Fruit fly (Drosophila melanogaster) whole organism, adult: ENCODE measurements around the gene MED6.
A peak's percentile ranks its signal among the peaks of the same experiment; 100 is the strongest.

ENCODE experiments used
- CG11617 ChIP-seq: fragments of 200-800 bp; sonication (Bioruptor generic); optimal IDR thresholded peaks from 2 replicates; lab custom pipeline; 2017; ENCODE audit warnings: mild to moderate bottlenecking, missing biosample characterization, missing genetic modification reagents, missing genetic modification characterization
- CG12768 ChIP-seq: fragments of 200-800 bp; sonication (Bioruptor generic); optimal IDR thresholded peaks from 2 replicates; lab custom pipeline; 2017; ENCODE audit warnings: missing biosample characterization, missing genetic modification characterization, mild to moderate bottlenecking, moderate library complexity, missing genetic modification reagents
- CG14711 ChIP-seq: fragments of 200-800 bp; sonication (Bioruptor generic); optimal IDR thresholded peaks from 2 replicates; lab custom pipeline; 2018; ENCODE audit warnings: missing biosample characterization, mild to moderate bottlenecking, missing genetic modification characterization, moderate library complexity
- CG1620 ChIP-seq: fragments of 200-800 bp; sonication (Bioruptor generic); optimal IDR thresholded peaks from 2 replicates; lab custom pipeline; 2016; ENCODE audit warnings: missing biosample characterization, missing genetic modification characterization
- CG33017 ChIP-seq: fragments of 200-800 bp; sonication (Bioruptor generic); optimal IDR thresholded peaks from 2 replicates; lab custom pipeline; 2018; ENCODE audit warnings: missing biosample characterization, mild to moderate bottlenecking, missing genetic modification characterization, moderate library complexity
- CG5204 ChIP-seq: fragments of 200-800 bp; sonication (Bioruptor generic); optimal IDR thresholded peaks from 2 replicates; lab custom pipeline; 2016; ENCODE audit warnings: missing biosample characterization, missing genetic modification characterization
- CG7045 ChIP-seq: fragments of 200-800 bp; sonication (Bioruptor generic); optimal IDR thresholded peaks from 2 replicates; lab custom pipeline; 2017; ENCODE audit warnings: missing biosample characterization, mild to moderate bottlenecking, missing genetic modification characterization
- CG7101 ChIP-seq: fragments of 200-800 bp; sonication (Bioruptor generic); optimal IDR thresholded peaks from 2 replicates; lab custom pipeline; 2018; ENCODE audit warnings: missing biosample characterization, mild to moderate bottlenecking, missing genetic modification characterization, moderate library complexity
- Clk ChIP-seq: fragments of 200-800 bp; sonication (Bioruptor generic); optimal IDR thresholded peaks from 2 replicates; lab custom pipeline; 2017; ENCODE audit warnings: missing biosample characterization, missing genetic modification characterization
- Crg-1 ChIP-seq: fragments of 200-800 bp; sonication (Bioruptor generic); optimal IDR thresholded peaks from 2 replicates; lab custom pipeline; 2016; ENCODE audit warnings: missing biosample characterization, missing genetic modification characterization
- Hr96 ChIP-seq: fragments of 200-800 bp; sonication (Bioruptor generic); optimal IDR thresholded peaks from 2 replicates; lab custom pipeline; 2016; ENCODE audit warnings: missing biosample characterization, missing genetic modification characterization
- Mnt ChIP-seq: fragments of 200-800 bp; sonication (Bioruptor generic); optimal IDR thresholded peaks from 2 replicates; lab custom pipeline; 2016; ENCODE audit warnings: missing biosample characterization, mild to moderate bottlenecking, missing genetic modification characterization
- bab1 ChIP-seq: fragments of 200-800 bp; sonication (Bioruptor generic); optimal IDR thresholded peaks from 3 replicates; lab custom pipeline; 2019; ENCODE audit warnings: missing biosample characterization, mild to moderate bottlenecking, missing genetic modification characterization, moderate library complexity
- cic ChIP-seq: fragments of 200-800 bp; sonication (Bioruptor generic); optimal IDR thresholded peaks from 2 replicates; lab custom pipeline; 2017; ENCODE audit warnings: missing biosample characterization, mild to moderate bottlenecking, missing genetic modification characterization, moderate library complexity
- cnc ChIP-seq, 2 experiments: fragments of >200 bp; optimal IDR thresholded peaks; 2 replicates each; lab custom pipeline; 2017
- kay ChIP-seq: fragments of 200-800 bp; sonication (Bioruptor generic); peaks from one replicate; lab custom pipeline; 2016; ENCODE audit warnings: missing biosample characterization, missing genetic modification characterization, borderline replicate concordance
- ovo ChIP-seq: fragments of 200-800 bp; sonication (Bioruptor generic); optimal IDR thresholded peaks from 2 replicates; lab custom pipeline; 2016; ENCODE audit warnings: missing biosample characterization, missing genetic modification characterization
- pad ChIP-seq: fragments of 200-800 bp; sonication (Bioruptor generic); optimal IDR thresholded peaks from 3 replicates; lab custom pipeline; 2017; ENCODE audit warnings: missing biosample characterization, missing genetic modification characterization, mild to moderate bottlenecking, moderate library complexity, missing genetic modification reagents
- tj ChIP-seq: fragments of 200-800 bp; sonication (Bioruptor generic); optimal IDR thresholded peaks from 3 replicates; lab custom pipeline; 2017; ENCODE audit warnings: missing biosample characterization, mild to moderate bottlenecking, missing genetic modification characterization, moderate library complexity
- toe ChIP-seq: fragments of 200-800 bp; sonication (Bioruptor generic); optimal IDR thresholded peaks from 2 replicates; lab custom pipeline; 2016; ENCODE audit warnings: missing biosample characterization, missing genetic modification characterization

MED6 gene

DNA sequence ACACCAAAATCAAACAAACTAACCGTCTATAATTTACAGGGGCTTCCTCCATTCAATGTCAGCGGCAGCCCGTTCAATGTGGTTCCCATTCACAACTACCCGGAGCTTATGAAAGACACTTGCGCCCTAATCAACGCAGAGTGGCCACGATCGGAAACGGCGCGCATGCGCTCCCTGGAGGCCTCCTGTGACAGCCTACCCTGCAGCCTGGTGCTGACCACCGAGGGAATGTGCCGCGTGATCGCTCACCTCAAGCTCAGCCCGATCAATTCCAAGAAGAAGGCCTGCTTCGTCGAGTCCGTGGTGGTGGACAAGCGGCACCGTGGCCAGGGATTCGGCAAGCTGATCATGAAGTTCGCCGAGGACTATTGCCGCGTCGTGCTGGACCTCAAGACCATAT is at the start of gene MED6:
Gene MED6, minus strand, starts transcription at position 101 of the 400 bp plus-strand sequence.
- no peak for TF ChIP-seq CG1620 (GFP tag; lab: Kevin White, UChicago)
- no peak for TF ChIP-seq toe (GFP tag; lab: Kevin White, UChicago)
- TF ChIP-seq pad, result no peak
- no peak for TF ChIP-seq Mnt (GFP tag; lab: Kevin White, UChicago)
- TF ChIP-seq CG14711, result no peak
- no peak for TF ChIP-seq CG12768
- no peak for TF ChIP-seq cnc (optimal IDR thresholded peaks at IDR 0.05; lab: Kevin White, UChicago)
- TF ChIP-seq bab1 (GFP tag; lab: Kevin White, UChicago), result no peak
- TF ChIP-seq CG7045 (GFP tag; lab: Kevin White, UChicago), result no peak
- TF ChIP-seq CG11617 (GFP tag; lab: Kevin White, UChicago), result no peak
- TF ChIP-seq kay (GFP tag; lab: Kevin White, UChicago), result no peak
- TF ChIP-seq CG5204 (GFP tag; lab: Kevin White, UChicago), result no peak
- no peak for TF ChIP-seq CG7101 (tag; lab: Kevin White, UChicago)
- no peak for TF ChIP-seq Hr96
- no peak for TF ChIP-seq Crg-1 (GFP tag; lab: Kevin White, UChicago)
- no peak for TF ChIP-seq CG33017 (tag; lab: Kevin White, UChicago)
- TF ChIP-seq cic (GFP tag; lab: Kevin White, UChicago), result no peak

DNA sequence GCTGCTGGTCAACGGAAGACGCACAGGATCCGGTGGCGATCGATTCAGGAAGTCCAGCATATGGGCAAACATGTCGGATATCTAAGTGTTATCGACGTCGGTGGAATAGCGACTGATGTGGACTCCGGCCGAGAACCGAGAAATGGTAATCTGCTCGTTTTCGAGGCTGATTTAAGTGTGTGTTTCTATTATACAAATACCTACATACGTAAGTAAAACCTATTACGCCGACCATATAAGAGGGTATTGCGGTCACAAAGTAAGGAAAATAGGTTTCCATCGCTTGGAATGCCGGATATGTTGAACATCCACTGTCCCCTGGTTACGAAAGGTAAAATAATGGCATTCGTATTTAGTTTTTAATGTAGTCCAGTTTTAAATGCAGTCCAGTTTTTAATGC is 49.5 kb upstream of the MED6 start, which contains the start of gene CG9459:
Gene CG9459, minus strand, starts transcription at position 101 of the 400 bp plus-strand sequence.
- no peak for TF ChIP-seq CG7045 (GFP tag; lab: Kevin White, UChicago)
- no peak for TF ChIP-seq Crg-1 (GFP tag; lab: Kevin White, UChicago)
- TF ChIP-seq cic (GFP tag; lab: Kevin White, UChicago), result no peak
- no peak for TF ChIP-seq bab1 (GFP tag; lab: Kevin White, UChicago)
- no peak for TF ChIP-seq CG14711
- TF ChIP-seq CG11617 (GFP tag; lab: Kevin White, UChicago), result no peak
- no peak for TF ChIP-seq CG1620 (GFP tag; lab: Kevin White, UChicago)
- TF ChIP-seq toe (GFP tag; lab: Kevin White, UChicago), result no peak
- TF ChIP-seq Mnt (GFP tag; lab: Kevin White, UChicago), result no peak
- TF ChIP-seq CG12768, result no peak
- no peak for TF ChIP-seq Clk (GFP tag; lab: Kevin White, UChicago)
- no peak for TF ChIP-seq CG33017 (tag; lab: Kevin White, UChicago)
- TF ChIP-seq CG7101 (tag; lab: Kevin White, UChicago), result no peak
- no peak for TF ChIP-seq tj (GFP tag; lab: Kevin White, UChicago)
- no peak for TF ChIP-seq Hr96
- TF ChIP-seq cnc (optimal IDR thresholded peaks at IDR 0.05; lab: Kevin White, UChicago), result no peak
- TF ChIP-seq kay (GFP tag; lab: Kevin White, UChicago), result no peak

DNA sequence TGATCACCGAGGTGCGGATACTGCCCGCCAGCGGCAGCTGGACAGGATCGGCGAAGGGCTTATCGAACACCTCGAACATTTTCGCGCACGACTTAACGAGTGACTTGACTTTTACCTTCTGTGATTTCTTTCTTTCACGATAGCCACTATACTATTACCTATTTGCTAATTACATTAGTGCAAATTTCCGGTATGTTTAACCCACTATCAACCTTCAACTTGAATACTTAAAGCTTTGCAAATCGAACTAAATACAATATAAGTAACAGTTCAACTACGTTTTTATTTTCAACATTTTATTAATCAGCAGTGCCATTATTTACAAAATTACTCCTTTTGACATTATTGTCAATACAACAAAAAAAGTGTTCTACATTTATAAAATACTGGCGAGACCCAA is 48.1 kb upstream of the MED6 start, which contains the start of gene CG16904:
Gene CG16904, minus strand, starts transcription at position 101 of the 400 bp plus-strand sequence.
- TF ChIP-seq toe (GFP tag; lab: Kevin White, UChicago) (no peak), CG33017 (tag; lab: Kevin White, UChicago) (no peak), Mnt (GFP tag; lab: Kevin White, UChicago) (no peak), pad (no peak), CG7101 (tag; lab: Kevin White, UChicago) (no peak), ovo (no peak), CG11617 (GFP tag; lab: Kevin White, UChicago) (no peak), bab1 (GFP tag; lab: Kevin White, UChicago) (no peak), kay (GFP tag; lab: Kevin White, UChicago) (no peak), tj (GFP tag; lab: Kevin White, UChicago) (no peak), Clk (GFP tag; lab: Kevin White, UChicago) (no peak)

DNA sequence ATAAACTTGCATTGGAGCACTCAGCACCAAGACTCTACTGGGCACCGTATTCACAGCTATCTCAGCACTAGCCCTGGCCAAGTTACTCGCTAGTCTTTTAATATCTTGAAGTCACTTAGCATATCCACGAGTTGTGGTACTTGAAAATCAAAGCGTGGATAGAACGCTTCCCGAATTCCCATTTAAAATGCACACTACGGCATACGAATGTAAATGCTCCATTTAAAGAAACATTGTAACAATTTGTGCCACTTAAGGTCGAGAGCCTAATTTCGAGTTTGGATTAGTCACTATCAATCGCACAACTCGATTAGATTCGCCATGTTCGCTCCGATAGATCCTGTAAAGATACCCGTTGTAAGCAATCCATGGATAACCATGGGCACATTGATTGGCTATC is 45.1 kb upstream of the MED6 start, which contains the start of gene eloF:
Gene eloF, plus strand, starts transcription at position 301 of the 400 bp plus-strand sequence.
- no peak for TF ChIP-seq CG33017 (tag; lab: Kevin White, UChicago)
- no peak for TF ChIP-seq Hr96
- TF ChIP-seq CG7045 (GFP tag; lab: Kevin White, UChicago), result no peak
- no peak for TF ChIP-seq CG11617 (GFP tag; lab: Kevin White, UChicago)
- TF ChIP-seq CG12768, result no peak
- TF ChIP-seq Crg-1 (GFP tag; lab: Kevin White, UChicago), result no peak
- no peak for TF ChIP-seq tj (GFP tag; lab: Kevin White, UChicago)
- no peak for TF ChIP-seq cic (GFP tag; lab: Kevin White, UChicago)

DNA sequence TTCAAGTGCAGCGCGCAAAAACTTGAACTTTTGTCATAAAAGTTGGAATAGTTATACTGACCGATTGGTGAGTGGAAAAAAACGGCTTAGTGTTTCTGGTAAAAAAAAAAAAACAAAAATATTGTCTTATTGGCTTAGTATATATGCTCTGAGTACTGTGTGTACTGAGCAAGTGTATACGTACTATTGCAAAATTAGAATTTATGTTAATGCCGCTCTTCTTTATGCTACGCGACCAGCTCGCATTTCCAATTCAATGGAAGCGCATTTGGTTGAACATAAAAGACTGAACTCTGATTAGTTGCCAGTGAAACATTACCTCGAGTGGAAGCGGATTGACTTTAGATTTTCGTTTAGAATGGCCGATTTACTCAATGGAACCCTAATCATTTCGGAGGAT is 43.7 kb upstream of the MED6 start, which contains the start of gene CG8534:
Gene CG8534, plus strand, starts transcription at position 301 of the 400 bp plus-strand sequence.
- TF ChIP-seq Clk (GFP tag; lab: Kevin White, UChicago) (no peak), toe (GFP tag; lab: Kevin White, UChicago) (no peak), CG12768 (no peak), cnc (optimal IDR thresholded peaks at IDR 0.05; lab: Kevin White, UChicago) (no peak), pad (no peak), CG5204 (GFP tag; lab: Kevin White, UChicago) (no peak), tj (GFP tag; lab: Kevin White, UChicago) (no peak), kay (GFP tag; lab: Kevin White, UChicago) (no peak), CG7045 (GFP tag; lab: Kevin White, UChicago) (no peak), bab1 (GFP tag; lab: Kevin White, UChicago) (no peak)

DNA sequence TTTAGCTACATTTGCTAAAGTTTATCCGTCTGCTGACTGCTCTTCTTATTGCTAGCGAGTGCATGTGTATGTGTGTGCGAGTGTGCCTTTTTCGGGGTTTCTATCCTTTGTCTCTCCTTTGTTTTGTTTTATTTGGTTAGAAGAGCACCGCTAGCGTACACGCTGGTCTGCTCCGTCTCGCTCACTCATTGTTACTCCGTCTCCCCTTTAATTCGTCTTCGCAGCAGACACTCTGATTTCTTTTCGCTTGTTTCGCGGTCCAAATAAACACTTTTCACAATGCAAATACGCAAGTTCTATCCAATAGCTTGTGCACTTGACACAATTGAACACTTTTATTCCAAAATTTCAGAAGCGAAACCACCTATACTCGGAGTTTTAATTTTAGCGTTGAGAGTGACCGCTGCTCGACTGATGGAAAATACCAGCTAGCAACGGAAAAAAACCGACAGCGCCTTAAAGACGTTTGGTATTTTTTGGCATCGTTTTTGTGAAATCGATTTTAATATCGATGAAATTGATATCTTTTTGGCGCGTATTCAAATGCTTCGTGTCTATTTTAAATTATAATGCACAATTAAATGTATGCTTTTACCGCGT is 40.3 kb upstream of the MED6 start, which contains the start of gene FBXO11:
Gene FBXO11, minus strand, starts transcription at position 423 of the 600 bp plus-strand sequence.
- TF ChIP-seq ovo, result peak; percentile 2
- peak; percentile 67 for TF ChIP-seq Mnt (GFP tag; lab: Kevin White, UChicago)
- peak; percentile 19 for TF ChIP-seq CG7101 (tag; lab: Kevin White, UChicago)
- TF ChIP-seq cnc (optimal IDR thresholded peaks at IDR 0.05; lab: Kevin White, UChicago), result no peak
- TF ChIP-seq CG14711, result peak; percentile 32
- TF ChIP-seq CG7045 (GFP tag; lab: Kevin White, UChicago), result peak; percentile 68
- peak; percentile 81 for TF ChIP-seq cic (GFP tag; lab: Kevin White, UChicago)
- TF ChIP-seq bab1 (GFP tag; lab: Kevin White, UChicago), result no peak
- peak; percentile 58 for TF ChIP-seq CG33017 (tag; lab: Kevin White, UChicago)
- peak; percentile 79 for TF ChIP-seq CG12768
- TF ChIP-seq Hr96, result peak; percentile 67
- peak; percentile 37 for TF ChIP-seq Clk (GFP tag; lab: Kevin White, UChicago)
- TF ChIP-seq CG5204 (GFP tag; lab: Kevin White, UChicago), result no peak
- TF ChIP-seq kay (GFP tag; lab: Kevin White, UChicago), result no peak
- peak; percentile 87 for TF ChIP-seq pad
- peak; percentile 36 for TF ChIP-seq Crg-1 (GFP tag; lab: Kevin White, UChicago)
- no peak for TF ChIP-seq CG1620 (GFP tag; lab: Kevin White, UChicago)
- TF ChIP-seq CG11617 (GFP tag; lab: Kevin White, UChicago), result peak; percentile 86
- TF ChIP-seq tj (GFP tag; lab: Kevin White, UChicago), result peak; percentile 78
- no peak for TF ChIP-seq toe (GFP tag; lab: Kevin White, UChicago)
